Worm (Caenorhabditis elegans) whole organism, L4/young adult: Measurements from ENCODE around the gene warf-1.

Experiments
- W03F9.2 ChIP-seq: fragments of 150-350 bp; optimal IDR thresholded peaks from 2 replicates; lab custom pipeline; 2014; ENCODE audit warnings: missing biosample characterization, missing genetic modification characterization
- dao-5 ChIP-seq: sonication (generic microtip); optimal IDR thresholded peaks from 2 replicates; lab custom pipeline; 2016; ENCODE audit warnings: missing genotype, missing genetic modification characterization, moderate library complexity, missing compliant biosample characterization
- him-1 ChIP-seq: sonication (generic microtip); optimal IDR thresholded peaks from 2 replicates; lab custom pipeline; 2016; ENCODE audit warnings: missing genotype, missing genetic modification reagents, missing genetic modification characterization, missing compliant biosample characterization

DNA sequence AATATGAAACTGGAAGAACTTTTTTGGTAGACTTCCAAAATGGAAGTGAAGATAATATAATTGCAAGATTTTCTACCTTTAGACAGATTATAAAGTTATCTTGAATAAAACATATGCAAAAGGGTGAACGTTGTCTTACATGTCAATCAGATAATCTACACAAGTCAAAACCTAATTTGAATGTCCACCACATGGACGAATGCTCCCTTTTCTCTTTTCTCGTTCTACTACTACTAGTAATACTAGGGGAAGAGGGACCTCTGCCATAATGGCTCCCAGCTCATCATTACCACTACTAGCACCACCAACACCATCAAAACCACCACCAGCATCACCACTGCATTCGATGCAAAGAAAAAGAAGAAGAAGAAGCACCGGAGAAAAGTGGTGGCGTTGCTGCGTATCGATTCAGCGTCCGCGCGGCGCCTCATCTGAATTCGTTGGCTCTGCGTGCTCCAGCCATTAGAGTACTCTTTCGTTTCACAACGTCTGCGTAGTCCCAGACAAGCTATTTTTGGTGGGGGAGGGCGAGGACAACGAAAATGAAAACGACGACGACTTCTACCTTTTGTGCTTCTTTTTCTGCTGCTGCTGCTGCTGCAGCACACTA, 49.2 kb upstream of the warf-1 start:
- peak; percentile 14 for TF ChIP-seq him-1 (tag; lab: Kevin White, UChicago)
- TF ChIP-seq W03F9.2 (tag; lab: Kevin White, UChicago), result no peak
- no peak for TF ChIP-seq dao-5 (tag; lab: Kevin White, UChicago)
